Fruit fly (Drosophila melanogaster): ENCODE data around the gene CG14879.

- no peak for TF ChIP-seq D1 (tag; optimal IDR thresholded peaks at IDR 0.05)
- no peak for TF ChIP-seq Ets98B (GFP tag; IDR thresholded peaks at IDR 0.05)
- no peak for TF ChIP-seq CG8159 (tag; optimal IDR thresholded peaks at IDR 0.05)
- TF ChIP-seq rn (GFP tag; IDR thresholded peaks at IDR 0.05) = no peak
- no peak for TF ChIP-seq CG12605 (GFP tag; IDR thresholded peaks at IDR 0.05)
- no peak for TF ChIP-seq CG9948 (tag; optimal IDR thresholded peaks at IDR 0.05)
- no peak for TF ChIP-seq CG14655 (GFP tag; optimal IDR thresholded peaks at IDR 0.05)
- TF ChIP-seq EcR (GFP tag; optimal IDR thresholded peaks at IDR 0.05) = no peak
These were observed 27.5 kb downstream of the CG14879 start, which contains the start of gene CG44044 for dm6 chr3R:16321538-16321937.
